Fruit fly (Drosophila melanogaster): Measurements from ENCODE around the gene Ctns.

The Ctns gene

dm6 chr3R:23058858-23059257 is at the start of gene Ctns:
Ctns (minus strand) TSS chr3R:23058958.
- no peak for TF ChIP-seq HLH106 (tag; optimal IDR thresholded peaks at IDR 0.05)
- TF ChIP-seq Dif (GFP tag; optimal IDR thresholded peaks at IDR 0.05; ENCODE audit: partially characterized antibody): no peak
- TF ChIP-seq Hnf4 (GFP tag; optimal IDR thresholded peaks at IDR 0.05): no peak
- no peak for TF ChIP-seq foxo (GFP tag; optimal IDR thresholded peaks at IDR 0.05)
- TF ChIP-seq CrebA (GFP tag; optimal IDR thresholded peaks at IDR 0.05; ENCODE audit: borderline replicate concordance): no peak
- TF ChIP-seq lola (GFP tag; optimal IDR thresholded peaks at IDR 0.05): no peak
- no peak for TF ChIP-seq brk (GFP tag; optimal IDR thresholded peaks at IDR 0.05)
- no peak for TF ChIP-seq Mio (GFP tag; optimal IDR thresholded peaks at IDR 0.05)
- no peak for TF ChIP-seq GATAd (GFP tag; optimal IDR thresholded peaks at IDR 0.05)
- no peak for TF ChIP-seq rgr (GFP tag; optimal IDR thresholded peaks at IDR 0.05)
- TF ChIP-seq Rel (GFP tag; optimal IDR thresholded peaks at IDR 0.05): no peak
- TF ChIP-seq Rel (tag; optimal IDR thresholded peaks at IDR 0.05): no peak
- no peak for TF ChIP-seq pan (optimal IDR thresholded peaks at IDR 0.05)
- TF ChIP-seq ey (GFP tag; optimal IDR thresholded peaks at IDR 0.05): no peak
- TF ChIP-seq br (GFP tag; optimal IDR thresholded peaks at IDR 0.05): no peak
- TF ChIP-seq Hr83 (GFP tag; optimal IDR thresholded peaks at IDR 0.05; ENCODE audit: poor library complexity, severe bottlenecking): no peak

- no peak for TF ChIP-seq pan (optimal IDR thresholded peaks at IDR 0.05)
- no peak for TF ChIP-seq Hnf4 (GFP tag; optimal IDR thresholded peaks at IDR 0.05)
- no peak for TF ChIP-seq lola (GFP tag; optimal IDR thresholded peaks at IDR 0.05)
- no peak for TF ChIP-seq h (GFP tag; optimal IDR thresholded peaks at IDR 0.05)
- no peak for TF ChIP-seq Hr78 (GFP tag; optimal IDR thresholded peaks at IDR 0.05)
- TF ChIP-seq usp (GFP tag; optimal IDR thresholded peaks at IDR 0.05): no peak
- no peak for TF ChIP-seq br (GFP tag; optimal IDR thresholded peaks at IDR 0.05)
- TF ChIP-seq Rel (GFP tag; optimal IDR thresholded peaks at IDR 0.05): no peak
- TF ChIP-seq Rel (tag; optimal IDR thresholded peaks at IDR 0.05): no peak
- no peak for TF ChIP-seq Sp1 (GFP tag; optimal IDR thresholded peaks at IDR 0.05)
- no peak for TF ChIP-seq dl (GFP tag; optimal IDR thresholded peaks at IDR 0.05; ENCODE audit: insufficient read depth in 1 of 2, partially characterized antibody in 2 of 2)
- no peak for TF ChIP-seq ey (GFP tag; optimal IDR thresholded peaks at IDR 0.05)
- no peak for TF ChIP-seq foxo (GFP tag; optimal IDR thresholded peaks at IDR 0.05)
- no peak for TF ChIP-seq CrebA (GFP tag; optimal IDR thresholded peaks at IDR 0.05; ENCODE audit: borderline replicate concordance)
- TF ChIP-seq tai (GFP tag; optimal IDR thresholded peaks at IDR 0.05): no peak
- TF ChIP-seq Jra (GFP tag; optimal IDR thresholded peaks at IDR 0.05): no peak
- TF ChIP-seq OdsH (GFP tag; optimal IDR thresholded peaks at IDR 0.05): no peak
- TF ChIP-seq GATAd (GFP tag; optimal IDR thresholded peaks at IDR 0.05): no peak
- TF ChIP-seq dmrt93B (GFP tag; optimal IDR thresholded peaks at IDR 0.05): no peak
- TF ChIP-seq N (GFP tag; optimal IDR thresholded peaks at IDR 0.05): no peak
Measured at dm6 chr3R:23099233-23099632, 40.5 kb upstream of the Ctns start, which contains the start of gene CG6738. CG6738 (plus strand) TSS chr3R:23099533.

- TF ChIP-seq sv (GFP tag; optimal IDR thresholded peaks at IDR 0.05): no peak
- no peak for TF ChIP-seq Rel (GFP tag; optimal IDR thresholded peaks at IDR 0.05)
- peak; percentile 26 for TF ChIP-seq Rel (tag; optimal IDR thresholded peaks at IDR 0.05)
Measured at dm6 chr3R:23097197-23097809, 38.5 kb upstream of the Ctns start, which contains the start of gene CG6733. CG6733 (plus strand) TSS chr3R:23097728.

- TF ChIP-seq Rel (GFP tag; optimal IDR thresholded peaks at IDR 0.05) (no peak), Rel (tag; optimal IDR thresholded peaks at IDR 0.05) (no peak), Abd-B (GFP tag; optimal IDR thresholded peaks at IDR 0.05) (no peak), CG32264 (GFP tag; optimal IDR thresholded peaks at IDR 0.05) (no peak), GATAd (GFP tag; optimal IDR thresholded peaks at IDR 0.05) (no peak), Hr83 (GFP tag; optimal IDR thresholded peaks at IDR 0.05; ENCODE audit: poor library complexity, severe bottlenecking) (no peak), br (GFP tag; optimal IDR thresholded peaks at IDR 0.05) (no peak), tai (GFP tag; optimal IDR thresholded peaks at IDR 0.05) (no peak), dsf (GFP tag; optimal IDR thresholded peaks at IDR 0.05; ENCODE audit: borderline replicate concordance) (no peak)
Measured at dm6 chr3R:23095346-23095745, 36.6 kb upstream of the Ctns start, which contains the start of gene CG17109. CG17109 (plus strand) TSS chr3R:23095690.

- peak; percentile 8 for TF ChIP-seq Hr83 (GFP tag; optimal IDR thresholded peaks at IDR 0.05; ENCODE audit: poor library complexity, severe bottlenecking)
- TF ChIP-seq Hnf4 (GFP tag; optimal IDR thresholded peaks at IDR 0.05): no peak
- no peak for TF ChIP-seq CG32264 (GFP tag; optimal IDR thresholded peaks at IDR 0.05)
- no peak for TF ChIP-seq Hr78 (GFP tag; optimal IDR thresholded peaks at IDR 0.05)
- no peak for TF ChIP-seq Mio (GFP tag; optimal IDR thresholded peaks at IDR 0.05)
- TF ChIP-seq Vsx2 (GFP tag; optimal IDR thresholded peaks at IDR 0.05; ENCODE audit: partially characterized antibody): peak; percentile 84
- peak; percentile 26 for TF ChIP-seq Myc (optimal IDR thresholded peaks at IDR 0.05)
- TF ChIP-seq rgr (GFP tag; optimal IDR thresholded peaks at IDR 0.05): peak; percentile 26
- TF ChIP-seq CG9705 (GFP tag; optimal IDR thresholded peaks at IDR 0.05): no peak
Measured at dm6 chr3R:23091586-23092228, 32.9 kb upstream of the Ctns start, which contains the start of the genes CG17110 and CG6726. CG17110 (plus strand) TSS chr3R:23091724. CG6726 (plus strand) TSS chr3R:23091724.
